Worm (Caenorhabditis elegans): Measurements from ENCODE around the gene Y54G2A.52.

DNA sequence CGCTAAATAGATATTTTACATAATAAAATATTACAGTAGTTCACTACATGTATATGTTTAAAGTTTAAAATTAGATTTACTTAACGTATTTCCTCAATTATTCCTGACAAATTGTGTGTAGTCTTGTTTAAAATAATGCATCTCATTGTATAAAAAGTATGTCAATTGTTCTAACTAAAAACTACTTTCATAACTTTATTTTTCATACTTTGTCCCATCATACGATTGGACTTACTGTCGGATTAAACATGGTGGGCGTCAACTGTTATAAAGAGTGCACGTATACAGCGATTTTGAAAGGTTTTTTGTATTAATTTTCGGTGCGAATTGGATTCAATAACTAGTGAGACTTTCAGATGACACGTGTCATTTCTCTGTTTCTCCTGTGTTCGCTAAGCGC, 5.2 kb upstream of the Y54G2A.52 start, which contains the start of gene Y54G2A.32:
- TF ChIP-seq lsy-2 (tag; optimal IDR thresholded peaks at IDR 0.05) (no peak), nhr-237 (tag; optimal IDR thresholded peaks at IDR 0.05) (no peak), pha-4 (tag; optimal IDR thresholded peaks at IDR 0.05) (no peak), snpc-4 (tag; optimal IDR thresholded peaks at IDR 0.05) (no peak), sptf-1 (tag; optimal IDR thresholded peaks at IDR 0.05) (no peak), unc-120 (tag; optimal IDR thresholded peaks at IDR 0.05; ENCODE audit: poor library complexity, severe bottlenecking) (no peak), nhr-76 (tag; optimal IDR thresholded peaks at IDR 0.05) (no peak), nhr-28 (tag; optimal IDR thresholded peaks at IDR 0.05) (no peak)

Data from whole organism, mixed stage, embryonic.